Fruit fly (Drosophila melanogaster): Measurements from ENCODE around the gene PMCA.
"Not testable (repeated sequence)": the region's sequence is repeated elsewhere in the genome, so short reads cannot be mapped to it uniquely, and the experiment has no call there.

DNA sequence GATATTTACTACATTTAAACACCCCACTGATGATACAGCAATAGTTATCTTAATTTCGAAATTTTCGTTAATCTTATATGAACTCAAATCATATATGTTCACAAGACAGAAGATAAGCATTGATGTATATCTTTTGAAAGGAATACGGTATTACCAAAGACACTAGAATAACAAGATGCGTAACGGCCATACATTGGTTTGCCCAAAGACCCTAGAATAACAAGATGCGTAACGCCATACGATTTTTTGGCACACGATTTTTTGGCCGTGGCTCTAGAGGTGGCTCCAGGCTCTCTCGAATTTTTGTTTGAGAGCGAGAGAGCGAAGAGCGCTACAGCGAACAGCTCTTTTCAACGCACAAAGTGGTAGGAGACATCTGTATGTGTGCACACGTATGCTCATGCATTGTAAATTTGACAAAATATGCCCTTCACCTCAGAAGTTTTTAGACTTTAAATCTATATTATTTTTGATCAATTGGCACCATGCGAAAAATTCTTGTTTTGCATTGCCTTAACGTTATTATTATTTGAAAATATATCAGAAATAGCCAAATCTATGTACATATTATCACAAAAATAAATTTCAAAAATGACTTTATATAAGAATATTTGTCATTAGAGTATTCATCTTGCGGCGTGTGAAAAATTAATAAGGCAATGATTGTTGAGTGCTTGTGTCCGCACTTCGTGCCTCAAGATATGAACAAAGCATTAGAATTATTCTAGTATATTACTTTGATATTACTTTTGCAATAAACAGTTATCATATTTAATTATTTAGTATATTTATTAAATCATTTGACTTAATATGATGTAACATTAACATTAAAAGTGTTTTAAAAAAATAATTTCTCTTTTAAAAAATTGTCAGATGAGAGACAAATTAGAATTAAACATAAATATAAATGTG, 52.0 kb downstream of the PMCA start, which contains the start of gene Syt7:
- TF ChIP-seq seq (GFP tag; IDR thresholded peaks at IDR 0.05); sisA (GFP tag; IDR thresholded peaks at IDR 0.05); CG6254 (GFP tag; optimal IDR thresholded peaks at IDR 0.05); jumu (GFP tag; optimal IDR thresholded peaks at IDR 0.05); ab (GFP tag; optimal IDR thresholded peaks at IDR 0.05); abd-A (tag; optimal IDR thresholded peaks at IDR 0.05); Sin3A (optimal IDR thresholded peaks at IDR 0.05); shn (GFP tag; optimal IDR thresholded peaks at IDR 0.05): not testable (repeated sequence)

All from whole organism, embryonic.